Worm (Caenorhabditis elegans): ENCODE measurements around the gene hyl-1.

DNA sequence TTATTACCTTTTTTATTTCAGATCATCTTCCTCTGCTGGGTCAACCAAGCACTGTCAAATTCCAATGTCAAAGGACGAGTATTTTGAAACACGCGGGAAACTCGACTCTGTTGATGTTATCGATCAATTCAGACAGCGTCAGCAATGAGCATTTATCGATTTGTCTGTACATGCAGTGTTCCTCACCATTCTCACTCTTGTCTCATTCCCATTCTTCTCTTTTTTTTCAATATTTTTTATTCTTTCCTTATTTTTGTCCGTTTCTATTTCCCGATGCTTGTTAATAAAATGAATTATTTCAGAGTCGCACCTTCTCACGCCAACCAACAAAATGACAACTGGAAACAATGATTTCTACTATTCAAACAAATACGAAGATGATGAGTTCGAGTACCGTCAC, 25.3 kb upstream of the hyl-1 start, which contains the start of gene cks-1:
- no peak for TF ChIP-seq nhr-77 (tag; optimal IDR thresholded peaks at IDR 0.05)
- TF ChIP-seq nhr-76 (tag; optimal IDR thresholded peaks at IDR 0.05): no peak
- TF ChIP-seq ama-1 (optimal IDR thresholded peaks at IDR 0.05): no peak
- TF ChIP-seq pha-4 (tag; optimal IDR thresholded peaks at IDR 0.05): no peak
- no peak for TF ChIP-seq skn-1 (tag; optimal IDR thresholded peaks at IDR 0.05)
- TF ChIP-seq lin-39 (tag; optimal IDR thresholded peaks at IDR 0.05): no peak
- TF ChIP-seq unc-62 (GFP tag; optimal IDR thresholded peaks at IDR 0.05): no peak
- TF ChIP-seq snpc-4 (tag; optimal IDR thresholded peaks at IDR 0.05): no peak
- no peak for TF ChIP-seq jun-1 (tag; optimal IDR thresholded peaks at IDR 0.05)
- TF ChIP-seq nhr-237 (tag; optimal IDR thresholded peaks at IDR 0.05): no peak
- no peak for TF ChIP-seq nhr-28 (tag; optimal IDR thresholded peaks at IDR 0.05)
